Fruit fly (Drosophila melanogaster) whole organism, prepupa: ENCODE data around the gene Osi5.

ENCODE experiments used
- Gug ChIP-seq: fragments of 200-800 bp; sonication (Bioruptor generic); IDR thresholded peaks from 2 replicates; pipeline ENCODE4 v1.3.6; 2022; ENCODE audit warnings: missing biosample characterization, missing genetic modification characterization
- dsx ChIP-seq: fragments of 200-800 bp; optimal IDR thresholded peaks from 3 replicates; lab custom pipeline; 2019; ENCODE audit warnings: missing biosample characterization, mild to moderate bottlenecking, missing genetic modification characterization, moderate library complexity; ENCODE audit not compliant: poor library complexity, severe bottlenecking

- TF ChIP-seq Gug (GFP tag; lab: Robert Waterston, UW): no peak
- TF ChIP-seq dsx (GFP tag; lab: Kevin White, UChicago): no peak
These were observed 5.8 kb downstream of the Osi5 start for dm6 chr3R:6233104-6233503.
